Fruit fly (Drosophila melanogaster): ENCODE measurements around the gene ppk24.

DNA sequence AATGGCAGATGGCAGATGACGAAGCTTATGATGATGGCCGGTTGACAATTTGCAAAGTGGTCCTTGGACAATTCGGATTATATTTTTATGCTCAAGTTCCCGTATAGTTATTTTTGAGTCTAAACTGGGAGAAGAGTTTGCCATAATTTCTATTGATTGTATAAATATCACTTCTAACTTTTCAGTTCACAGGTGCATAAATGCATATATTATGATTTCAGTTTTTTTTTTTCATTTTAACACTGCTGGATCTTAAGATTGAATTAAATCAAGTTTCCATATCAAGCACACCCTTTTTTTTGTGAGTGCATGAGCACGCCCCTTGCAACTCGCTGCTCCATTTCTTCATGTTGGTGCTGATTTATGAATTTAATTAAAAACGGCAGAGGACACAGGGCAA lies 31.5 kb downstream of the ppk24 start:
- TF ChIP-seq CG12768 (GFP tag; optimal IDR thresholded peaks at IDR 0.05) = no peak
- TF ChIP-seq Clk (GFP tag; optimal IDR thresholded peaks at IDR 0.05) = no peak
- no peak for TF ChIP-seq Hr96 (GFP tag; optimal IDR thresholded peaks at IDR 0.05)
- TF ChIP-seq cic (GFP tag; optimal IDR thresholded peaks at IDR 0.05) = no peak
- no peak for TF ChIP-seq CG14711 (tag; optimal IDR thresholded peaks at IDR 0.05)
- no peak for TF ChIP-seq Mnt (GFP tag; optimal IDR thresholded peaks at IDR 0.05)
- TF ChIP-seq pad (GFP tag; optimal IDR thresholded peaks at IDR 0.05) = no peak
- TF ChIP-seq cnc (optimal IDR thresholded peaks at IDR 0.05) = no peak
- no peak for TF ChIP-seq bab1 (GFP tag; optimal IDR thresholded peaks at IDR 0.05)
- TF ChIP-seq Crg-1 (GFP tag; optimal IDR thresholded peaks at IDR 0.05) = no peak
- TF ChIP-seq CG5204 (GFP tag; optimal IDR thresholded peaks at IDR 0.05) = no peak
- no peak for TF ChIP-seq ovo (GFP tag; optimal IDR thresholded peaks at IDR 0.05)
